Worm (Caenorhabditis elegans) whole organism, L2 larva: ENCODE measurements around the gene far-8.

Source experiments
- ama-1 ChIP-seq: fragments of 150-350 bp; optimal IDR thresholded peaks from 2 replicates; lab custom pipeline; 2018; ENCODE audit warnings: inconsistent platforms
- ceh-82 ChIP-seq: fragments of 150-350 bp; optimal IDR thresholded peaks from 2 replicates; lab custom pipeline; 2014; ENCODE audit warnings: missing biosample characterization, missing genetic modification characterization
- egl-27 ChIP-seq: sonication (generic microtip); optimal IDR thresholded peaks from 3 replicates; lab custom pipeline; 2017; ENCODE audit warnings: missing biosample characterization, missing genetic modification reagents, missing genetic modification characterization
- elt-1 ChIP-seq: fragments of 150-350 bp; optimal IDR thresholded peaks from 2 replicates; lab custom pipeline; 2014; ENCODE audit warnings: missing biosample characterization, missing genetic modification characterization
- elt-3 ChIP-seq: sonication (generic microtip); optimal IDR thresholded peaks from 2 replicates; lab custom pipeline; 2017; ENCODE audit warnings: missing biosample characterization, missing genetic modification characterization
- mdl-1 ChIP-seq, 2 experiments: fragments of 150-350 bp in 1 of 2; sonication (generic microtip) in 1 of 2; optimal IDR thresholded peaks; 2 replicates each; lab custom pipeline; 2017; ENCODE audit warnings: missing biosample characterization in 2 of 2, missing genetic modification characterization in 2 of 2
- nhr-237 ChIP-seq: fragments of 150-350 bp; optimal IDR thresholded peaks from 2 replicates; lab custom pipeline; 2014; ENCODE audit warnings: missing biosample characterization, missing genetic modification characterization
- nhr-25 ChIP-seq: fragments of 150-350 bp; sonication (generic microtip); optimal IDR thresholded peaks from 3 replicates; lab custom pipeline; 2014; ENCODE audit warnings: missing biosample characterization, missing genetic modification characterization
- skn-1 ChIP-seq: sonication (generic microtip); optimal IDR thresholded peaks from 2 replicates; lab custom pipeline; 2017; ENCODE audit warnings: missing biosample characterization, missing genetic modification characterization
- unc-62 ChIP-seq: fragments of 150-350 bp; optimal IDR thresholded peaks from 2 replicates; lab custom pipeline; 2014; ENCODE audit warnings: missing biosample characterization, missing genetic modification reagents, missing genetic modification characterization
- zag-1 ChIP-seq: fragments of 150-350 bp; optimal IDR thresholded peaks from 2 replicates; lab custom pipeline; 2014; ENCODE audit warnings: missing biosample characterization, missing genetic modification characterization

ce11 chrIII:834443-834815 lies 8.3 kb upstream of the far-8 start:
- TF ChIP-seq elt-3 (tag; lab: Kevin White, UChicago) (no peak), zag-1 (tag; lab: Kevin White, UChicago) (no peak), skn-1 (tag; lab: Kevin White, UChicago) (no peak), ama-1 (lab: Kevin White, UChicago) (no peak), nhr-237 (tag; lab: Kevin White, UChicago) (no peak), nhr-25 (tag; lab: Kevin White, UChicago) (no peak), mdl-1 (tag; optimal IDR thresholded peaks at IDR 0.05; lab: Kevin White, UChicago) (no peak), ceh-82 (tag; lab: Kevin White, UChicago) (no peak), egl-27 (tag; lab: Kevin White, UChicago) (no peak), unc-62 (no peak), elt-1 (tag; lab: Kevin White, UChicago) (no peak)
